Fruit fly (Drosophila melanogaster) whole organism, prepupa: ENCODE data around the gene cac.

Experiments used
- Blimp-1 ChIP-seq: fragments of 200-800 bp; sonication (Bioruptor generic); optimal IDR thresholded peaks from 3 replicates; lab custom pipeline; 2017; ENCODE audit warnings: missing biosample characterization, missing genetic modification characterization, mild to moderate bottlenecking, moderate library complexity, missing genetic modification reagents
- CG10631 ChIP-seq: fragments of 200-800 bp; sonication (Bioruptor generic); optimal IDR thresholded peaks from 2 replicates; lab custom pipeline; 2016; ENCODE audit warnings: missing biosample characterization, missing genetic modification characterization
- CG11294 ChIP-seq: fragments of 200-800 bp; sonication (Bioruptor generic); IDR thresholded peaks from 2 replicates; pipeline ENCODE4 v1.3.6; 2022; ENCODE audit warnings: missing biosample characterization, missing genetic modification characterization
- CG11902 ChIP-seq: fragments of 200-800 bp; sonication (Bioruptor generic); optimal IDR thresholded peaks from 3 replicates; lab custom pipeline; 2016; ENCODE audit warnings: missing biosample characterization, missing genetic modification characterization
- CG15336 ChIP-seq: fragments of 200-800 bp; sonication (Bioruptor generic); IDR thresholded peaks from 2 replicates; pipeline ENCODE4 v1.3.6; 2022; ENCODE audit warnings: missing biosample characterization, missing genetic modification characterization
- CG1621 ChIP-seq: fragments of 200-800 bp; sonication (Bioruptor generic); optimal IDR thresholded peaks from 3 replicates; lab custom pipeline; 2018; ENCODE audit warnings: missing biosample characterization, mild to moderate bottlenecking, missing genetic modification characterization
- CG16779 ChIP-seq: fragments of 200-800 bp; sonication (Bioruptor generic); optimal IDR thresholded peaks from 3 replicates; lab custom pipeline; 2017; ENCODE audit warnings: missing biosample characterization, mild to moderate bottlenecking, missing genetic modification characterization
- CG3032 ChIP-seq: fragments of 200-800 bp; optimal IDR thresholded peaks from 2 replicates; lab custom pipeline; 2019; ENCODE audit warnings: missing biosample characterization, mild to moderate bottlenecking, missing genetic modification characterization, moderate library complexity
- CG31627 ChIP-seq: fragments of 200-800 bp; sonication (Bioruptor generic); optimal IDR thresholded peaks from 3 replicates; lab custom pipeline; 2016; ENCODE audit warnings: missing biosample characterization, missing genetic modification characterization
- CG32006 ChIP-seq: fragments of 200-800 bp; sonication (Bioruptor generic); optimal IDR thresholded peaks from 3 replicates; lab custom pipeline; 2017; ENCODE audit warnings: missing biosample characterization, mild to moderate bottlenecking, missing genetic modification characterization
- CG34406 ChIP-seq: fragments of 200-800 bp; sonication (Bioruptor generic); optimal IDR thresholded peaks from 3 replicates; lab custom pipeline; 2016; ENCODE audit warnings: missing biosample characterization, missing genetic modification characterization
- CG3919 ChIP-seq: fragments of 200-800 bp; sonication (Bioruptor generic); optimal IDR thresholded peaks from 3 replicates; lab custom pipeline; 2016; ENCODE audit warnings: missing biosample characterization, missing genetic modification characterization
- CG4318 ChIP-seq: fragments of 200-800 bp; sonication (Bioruptor generic); optimal IDR thresholded peaks from 3 replicates; lab custom pipeline; 2017; ENCODE audit warnings: missing biosample characterization, mild to moderate bottlenecking, missing genetic modification characterization
- CG6163 ChIP-seq: fragments of 200-800 bp; sonication (Bioruptor generic); IDR thresholded peaks from 3 replicates; pipeline ENCODE4 v1.3.6; 2022; ENCODE audit warnings: missing biosample characterization, missing genetic modification characterization
- CG6276 ChIP-seq: fragments of 200-800 bp; sonication (Bioruptor generic); optimal IDR thresholded peaks from 2 replicates; lab custom pipeline; 2017; ENCODE audit warnings: missing biosample characterization, mild to moderate bottlenecking, missing genetic modification characterization
- CG6792 ChIP-seq: fragments of 200-800 bp; sonication (Bioruptor generic); optimal IDR thresholded peaks from 3 replicates; lab custom pipeline; 2016; ENCODE audit warnings: missing biosample characterization, missing genetic modification characterization
- CG6854 ChIP-seq: fragments of 200-800 bp; sonication (Bioruptor generic); optimal IDR thresholded peaks from 2 replicates; lab custom pipeline; 2017; ENCODE audit warnings: missing biosample characterization, mild to moderate bottlenecking, missing genetic modification characterization
- CG7368 ChIP-seq: fragments of 200-800 bp; sonication (Bioruptor generic); optimal IDR thresholded peaks from 3 replicates; lab custom pipeline; 2016; ENCODE audit warnings: missing biosample characterization, missing genetic modification characterization
- CG8319 ChIP-seq: fragments of 200-800 bp; sonication (Bioruptor generic); optimal IDR thresholded peaks from 3 replicates; lab custom pipeline; 2016; ENCODE audit warnings: missing biosample characterization, missing genetic modification characterization
- CG8632 ChIP-seq: fragments of 200-800 bp; sonication (Bioruptor generic); optimal IDR thresholded peaks from 3 replicates; lab custom pipeline; 2016; ENCODE audit warnings: missing biosample characterization, missing genetic modification characterization
- CG9139 ChIP-seq: fragments of 200-800 bp; sonication (Bioruptor generic); optimal IDR thresholded peaks from 3 replicates; lab custom pipeline; 2017; ENCODE audit warnings: missing biosample characterization, mild to moderate bottlenecking, missing genetic modification characterization
- Eip75B ChIP-seq: fragments of 200-800 bp; sonication (Bioruptor generic); optimal IDR thresholded peaks from 3 replicates; lab custom pipeline; 2016; ENCODE audit warnings: missing biosample characterization, missing genetic modification characterization
- Eip93F ChIP-seq: fragments of 200-800 bp; sonication (Bioruptor generic); optimal IDR thresholded peaks from 2 replicates; lab custom pipeline; 2016; ENCODE audit warnings: missing biosample characterization, mild to moderate bottlenecking, missing genetic modification characterization
- Ets21C ChIP-seq: fragments of 200-800 bp; sonication (Bioruptor generic); optimal IDR thresholded peaks from 3 replicates; lab custom pipeline; 2016; ENCODE audit warnings: missing biosample characterization, missing genetic modification characterization
- Ets96B ChIP-seq: fragments of 200-800 bp; optimal IDR thresholded peaks from 2 replicates; lab custom pipeline; 2019; ENCODE audit warnings: missing biosample characterization, mild to moderate bottlenecking, missing genetic modification characterization, moderate library complexity
- Gug ChIP-seq: fragments of 200-800 bp; sonication (Bioruptor generic); IDR thresholded peaks from 2 replicates; pipeline ENCODE4 v1.3.6; 2022; ENCODE audit warnings: missing biosample characterization, missing genetic modification characterization
- Hr38 ChIP-seq: sonication (Bioruptor generic); optimal IDR thresholded peaks from 2 replicates; lab custom pipeline; 2016; ENCODE audit warnings: missing biosample characterization, missing genetic modification characterization
- Hr39 ChIP-seq: fragments of 200-800 bp; sonication (Bioruptor generic); optimal IDR thresholded peaks from 2 replicates; lab custom pipeline; 2016; ENCODE audit warnings: missing biosample characterization, missing genetic modification characterization
- Hr4 ChIP-seq: fragments of 200-800 bp; sonication (Bioruptor generic); optimal IDR thresholded peaks from 3 replicates; lab custom pipeline; 2016; ENCODE audit warnings: missing biosample characterization, missing genetic modification characterization
- Lpt ChIP-seq: fragments of 200-800 bp; sonication (Bioruptor generic); optimal IDR thresholded peaks from 3 replicates; lab custom pipeline; 2016; ENCODE audit warnings: missing biosample characterization, missing genetic modification characterization
- Met ChIP-seq: fragments of 200-800 bp; sonication (Bioruptor generic); optimal IDR thresholded peaks from 3 replicates; lab custom pipeline; 2016; ENCODE audit warnings: missing biosample characterization, missing genetic modification characterization
- OdsH ChIP-seq: fragments of 200-800 bp; sonication (Bioruptor generic); optimal IDR thresholded peaks from 3 replicates; lab custom pipeline; 2016; ENCODE audit warnings: missing biosample characterization, missing genetic modification characterization
- Smox ChIP-seq: fragments of 200-800 bp; sonication (Bioruptor generic); optimal IDR thresholded peaks from 3 replicates; lab custom pipeline; 2016; ENCODE audit warnings: missing biosample characterization, missing genetic modification characterization
- Sox102F ChIP-seq: fragments of 200-800 bp; sonication (Bioruptor generic); optimal IDR thresholded peaks from 2 replicates; lab custom pipeline; 2016; ENCODE audit warnings: missing biosample characterization, mild to moderate bottlenecking, missing genetic modification characterization
- Sox15 ChIP-seq: fragments of 200-800 bp; sonication (Bioruptor generic); optimal IDR thresholded peaks from 3 replicates; lab custom pipeline; 2016; ENCODE audit warnings: missing biosample characterization, missing genetic modification characterization
- achi ChIP-seq: fragments of 200-800 bp; sonication (Bioruptor generic); optimal IDR thresholded peaks from 3 replicates; lab custom pipeline; 2016; ENCODE audit warnings: missing biosample characterization, missing genetic modification characterization
- acj6 ChIP-seq: fragments of 200-800 bp; sonication (Bioruptor generic); optimal IDR thresholded peaks from 3 replicates; lab custom pipeline; 2016; ENCODE audit warnings: missing biosample characterization, missing genetic modification characterization
- dsx ChIP-seq: fragments of 200-800 bp; optimal IDR thresholded peaks from 3 replicates; lab custom pipeline; 2019; ENCODE audit warnings: missing biosample characterization, mild to moderate bottlenecking, missing genetic modification characterization, moderate library complexity; ENCODE audit not compliant: poor library complexity, severe bottlenecking
- eg ChIP-seq: fragments of 200-800 bp; sonication (Bioruptor generic); IDR thresholded peaks from 3 replicates; pipeline ENCODE4 v1.3.6; 2022; ENCODE audit warnings: missing biosample characterization, missing genetic modification characterization
- esn ChIP-seq: fragments of 200-800 bp; sonication (Bioruptor generic); optimal IDR thresholded peaks from 2 replicates; lab custom pipeline; 2016; ENCODE audit warnings: missing biosample characterization, mild to moderate bottlenecking, missing genetic modification characterization, moderate library complexity
- fd59A ChIP-seq: fragments of 200-800 bp; sonication (Bioruptor generic); optimal IDR thresholded peaks from 2 replicates; lab custom pipeline; 2017; ENCODE audit warnings: missing biosample characterization, mild to moderate bottlenecking, missing genetic modification characterization, missing genetic modification reagents
- fd85E ChIP-seq: fragments of 200-800 bp; sonication (Bioruptor generic); optimal IDR thresholded peaks from 3 replicates; lab custom pipeline; 2016; ENCODE audit warnings: missing biosample characterization, missing genetic modification characterization
- fkh ChIP-seq: fragments of 200-800 bp; sonication (Bioruptor generic); optimal IDR thresholded peaks from 3 replicates; lab custom pipeline; 2017; ENCODE audit warnings: missing biosample characterization, mild to moderate bottlenecking, missing genetic modification characterization, moderate library complexity
- lz ChIP-seq: fragments of 200-800 bp; sonication (Bioruptor generic); optimal IDR thresholded peaks from 3 replicates; lab custom pipeline; 2016; ENCODE audit warnings: missing biosample characterization, missing genetic modification characterization
- net ChIP-seq: fragments of 200-800 bp; sonication (Bioruptor generic); optimal IDR thresholded peaks from 3 replicates; lab custom pipeline; 2016; ENCODE audit warnings: missing biosample characterization, missing genetic modification characterization
- pdm3 ChIP-seq: fragments of 200-800 bp; sonication (Bioruptor generic); optimal IDR thresholded peaks from 3 replicates; lab custom pipeline; 2016; ENCODE audit warnings: missing biosample characterization, missing genetic modification characterization
- salr ChIP-seq, 2 experiments: fragments of 200-800 bp; sonication (Bioruptor generic); optimal IDR thresholded peaks; 3 replicates each; lab custom pipeline; 2016 to 2018; ENCODE audit warnings: missing biosample characterization in 2 of 2, missing genetic modification characterization in 2 of 2, mild to moderate bottlenecking in 1 of 2
- spab ChIP-seq: fragments of 200-800 bp; sonication (Bioruptor generic); optimal IDR thresholded peaks from 2 replicates; lab custom pipeline; 2017; ENCODE audit warnings: missing biosample characterization, mild to moderate bottlenecking, missing genetic modification characterization, missing genetic modification reagents
- ss ChIP-seq, 2 experiments: fragments of 200-800 bp; sonication (Bioruptor generic); optimal IDR thresholded peaks; 2 replicates in 1 of 2; 3 replicates in 1 of 2; lab custom pipeline; 2017 to 2018; ENCODE audit warnings: mild to moderate bottlenecking in 2 of 2, missing biosample characterization in 2 of 2, missing genetic modification characterization in 2 of 2, moderate library complexity in 1 of 2
- topi ChIP-seq: fragments of 200-800 bp; sonication (Bioruptor generic); optimal IDR thresholded peaks from 3 replicates; lab custom pipeline; 2016; ENCODE audit warnings: missing biosample characterization, missing genetic modification characterization
- vri ChIP-seq: fragments of 200-800 bp; sonication (Bioruptor generic); optimal IDR thresholded peaks from 3 replicates; lab custom pipeline; 2016; ENCODE audit warnings: missing biosample characterization, mild to moderate bottlenecking, missing genetic modification characterization

The cac gene

dm6 chrX:12014800-12015389 is 30.0 kb upstream of the cac start:
- peak; percentile 23 for TF ChIP-seq CG3032 (tag; lab: Kevin White, UChicago)
- TF ChIP-seq fkh (GFP tag; lab: Kevin White, UChicago) = no peak
- peak; percentile 50 for TF ChIP-seq Ets96B (tag; lab: Kevin White, UChicago)
- TF ChIP-seq vri (GFP tag; lab: Kevin White, UChicago) = peak; percentile 45
- peak; percentile 15 for TF ChIP-seq fd59A (GFP tag; lab: Kevin White, UChicago)
- peak; percentile 50 for TF ChIP-seq achi (GFP tag; lab: Kevin White, UChicago)
- TF ChIP-seq CG11902 (GFP tag; lab: Kevin White, UChicago) = peak; percentile 19
- peak; percentile 75 for TF ChIP-seq lz (GFP tag; lab: Kevin White, UChicago)
- TF ChIP-seq CG11294 (GFP tag; lab: Robert Waterston, UW) = peak; percentile 37
- TF ChIP-seq Eip93F (GFP tag; lab: Kevin White, UChicago) = no peak
- TF ChIP-seq CG3919 (GFP tag; lab: Kevin White, UChicago) = peak; percentile 73
- TF ChIP-seq CG6792 (GFP tag; lab: Kevin White, UChicago) = peak; percentile 64
- TF ChIP-seq CG9139 (GFP tag; lab: Kevin White, UChicago) = no peak
- TF ChIP-seq CG34406 (GFP tag; lab: Kevin White, UChicago) = peak; percentile 52
- peak; percentile 45 for TF ChIP-seq Blimp-1 (GFP tag; lab: Kevin White, UChicago)
- TF ChIP-seq net = peak; percentile 67
- TF ChIP-seq CG1621 (tag; lab: Kevin White, UChicago) = no peak
- peak; percentile 56 for TF ChIP-seq CG10631
- TF ChIP-seq salr (GFP tag; optimal IDR thresholded peaks at IDR 0.05; lab: Kevin White, UChicago) = peak; percentile 6 to 51
- TF ChIP-seq CG32006 (GFP tag; lab: Kevin White, UChicago) = peak; percentile 56
- TF ChIP-seq CG6163 (GFP tag; lab: Robert Waterston, UW) = peak; percentile 78
- no peak for TF ChIP-seq CG16779 (tag; lab: Kevin White, UChicago)
- TF ChIP-seq Sox15 (GFP tag; lab: Kevin White, UChicago) = no peak
- TF ChIP-seq acj6 = peak; percentile 46
- peak; percentile 73 for TF ChIP-seq Eip75B (GFP tag; lab: Kevin White, UChicago)
- TF ChIP-seq Gug = 0 out of 2 replicates have a peak, but pooled peaks have one; percentile 14
- TF ChIP-seq CG6854 (GFP tag; lab: Kevin White, UChicago) = peak; percentile 13
- no peak for TF ChIP-seq Hr4
- TF ChIP-seq Lpt (GFP tag; lab: Kevin White, UChicago) = no peak
- no peak for TF ChIP-seq CG6276 (GFP tag; lab: Kevin White, UChicago)
- peak; percentile 50 for TF ChIP-seq CG8632
- peak; percentile 76 for TF ChIP-seq Sox102F (GFP tag; lab: Kevin White, UChicago)
- peak; percentile 55 for TF ChIP-seq eg
- no peak for TF ChIP-seq CG4318 (GFP tag; lab: Kevin White, UChicago)
- no peak for TF ChIP-seq fd85E (GFP tag; lab: Kevin White, UChicago)
- TF ChIP-seq ss (GFP tag; optimal IDR thresholded peaks at IDR 0.05; lab: Kevin White, UChicago) = peak in 1 of 2 experiments; percentile 73
- peak; percentile 72 for TF ChIP-seq pdm3
- peak; percentile 80 for TF ChIP-seq esn
- peak; percentile 34 for TF ChIP-seq CG7368 (GFP tag; lab: Kevin White, UChicago)
- TF ChIP-seq CG15336 = peak; percentile 33; the same call in 1 of the 2 replicates
- TF ChIP-seq CG8319 (GFP tag; lab: Kevin White, UChicago) = peak; percentile 84
- TF ChIP-seq Met (GFP tag; lab: Kevin White, UChicago) = peak; percentile 78
- TF ChIP-seq Ets21C (GFP tag; lab: Kevin White, UChicago) = peak; percentile 45
- TF ChIP-seq OdsH (GFP tag; lab: Kevin White, UChicago) = peak; percentile 61
- TF ChIP-seq dsx (GFP tag; lab: Kevin White, UChicago) = peak; percentile 33
- TF ChIP-seq Smox (GFP tag; lab: Kevin White, UChicago) = peak; percentile 80
- peak; percentile 56 for TF ChIP-seq CG31627 (GFP tag; lab: Kevin White, UChicago)
- peak; percentile 37 for TF ChIP-seq spab (GFP tag; lab: Kevin White, UChicago)
- TF ChIP-seq topi (GFP tag; lab: Kevin White, UChicago) = peak; percentile 78
- TF ChIP-seq Hr38 (GFP tag; lab: Kevin White, UChicago) = no peak
- TF ChIP-seq Hr39 (GFP tag; lab: Kevin White, UChicago) = peak; percentile 52
